Fruit fly (Drosophila melanogaster): Measurements from ENCODE around the gene lcs.

lcs gene

DNA sequence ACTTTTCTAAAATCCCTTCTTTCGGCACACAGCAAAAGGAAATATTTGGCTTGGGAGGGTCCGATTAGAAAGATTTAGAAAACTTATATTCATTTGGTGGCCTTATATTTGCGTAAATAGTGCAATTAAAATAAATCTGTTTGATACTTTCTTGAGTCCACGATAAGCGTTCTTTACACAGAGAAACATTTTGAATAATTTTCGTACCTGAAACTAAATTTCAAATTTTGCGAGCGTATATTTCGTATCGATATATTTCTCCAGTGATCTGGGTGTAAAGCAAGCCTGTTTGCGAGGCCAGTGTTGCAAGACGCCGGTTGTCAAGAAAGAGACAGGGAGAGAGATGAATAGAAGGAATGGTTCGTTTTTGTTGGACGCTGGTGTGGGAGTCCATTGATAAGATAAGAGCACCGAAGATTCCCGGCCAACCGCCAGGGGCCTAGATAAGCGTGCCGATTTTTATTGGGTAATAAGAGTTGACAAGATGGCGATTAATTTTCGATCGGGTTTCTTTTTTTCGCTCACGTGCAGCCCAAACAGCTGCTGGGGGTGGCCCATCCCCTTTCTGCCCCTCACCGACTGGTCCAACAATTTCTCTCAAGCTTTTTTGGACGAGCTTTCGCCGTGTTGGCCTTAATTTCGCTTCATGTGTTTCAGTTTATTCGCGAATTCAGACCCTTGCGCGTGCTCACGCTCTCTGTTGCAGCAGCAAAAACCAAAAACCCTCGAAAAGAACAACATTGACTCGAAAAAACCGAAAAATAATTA is 23.3 kb downstream of the lcs start, which contains the start of gene slgA (continued):
- TF ChIP-seq CG3281 (GFP tag; optimal IDR thresholded peaks at IDR 0.05) (peak; percentile 35), ERR (GFP tag; optimal IDR thresholded peaks at IDR 0.05) (peak; percentile 28), bcd (GFP tag; optimal IDR thresholded peaks at IDR 0.05) (peak; percentile 29), eve (GFP tag; optimal IDR thresholded peaks at IDR 0.05) (peak in 1 of 2 experiments; percentile 54), ab (GFP tag; optimal IDR thresholded peaks at IDR 0.05) (no peak), ems (GFP tag; optimal IDR thresholded peaks at IDR 0.05) (no peak), scrt (GFP tag; optimal IDR thresholded peaks at IDR 0.05) (no peak), zf30C (GFP tag; optimal IDR thresholded peaks at IDR 0.05) (no peak), ap (GFP tag; IDR thresholded peaks at IDR 0.05) (no peak), grau (tag; optimal IDR thresholded peaks at IDR 0.05) (peak; percentile 29), mam (GFP tag; optimal IDR thresholded peaks at IDR 0.05) (peak; percentile 69), CG7839 (tag; optimal IDR thresholded peaks at IDR 0.05) (no peak), CG11398 (GFP tag; optimal IDR thresholded peaks at IDR 0.05) (no peak), so (GFP tag; IDR thresholded peaks at IDR 0.05) (peak; percentile 14; the same call in 1 of the 3 replicates), CG11695 (GFP tag; IDR thresholded peaks at IDR 0.05) (no peak), sens (GFP tag) (peak; percentile 82), CkIIα-i1 (GFP tag; IDR thresholded peaks at IDR 0.05) (no peak), CG11085 (GFP tag; IDR thresholded peaks at IDR 0.05) (no peak), CG14860 (GFP tag; IDR thresholded peaks at IDR 0.05; ENCODE audit: partially characterized antibody) (peak; percentile 50; the same call in 1 of the 3 replicates), toy (GFP tag; IDR thresholded peaks at IDR 0.05) (no peak), Pdp1 (GFP tag; optimal IDR thresholded peaks at IDR 0.05) (peak in 1 of 2 experiments; percentile 30), tll (GFP tag; optimal IDR thresholded peaks at IDR 0.05) (no peak), NC2α (GFP tag; optimal IDR thresholded peaks at IDR 0.05) (no peak), lab (GFP tag; optimal IDR thresholded peaks at IDR 0.05) (peak; percentile 49), Poxn (GFP tag; IDR thresholded peaks at IDR 0.05) (no peak), Hr51 (GFP tag; optimal IDR thresholded peaks at IDR 0.05) (peak in 1 of 2 experiments; percentile 64), ara (GFP tag; IDR thresholded peaks at IDR 0.05) (no peak), Ravus (GFP tag; IDR thresholded peaks at IDR 0.05) (no peak), CG18011 (GFP tag; optimal IDR thresholded peaks at IDR 0.05) (no peak), H15 (GFP tag; IDR thresholded peaks at IDR 0.05) (no peak), CG32767 (GFP tag; IDR thresholded peaks at IDR 0.05) (no peak), onecut (GFP tag; IDR thresholded peaks at IDR 0.05) (peak; percentile 20; the same call in 1 of the 2 replicates), pros (GFP tag; optimal IDR thresholded peaks at IDR 0.05) (no peak), CG6683 (GFP tag; optimal IDR thresholded peaks at IDR 0.05) (no peak), Bdp1 (GFP tag; optimal IDR thresholded peaks at IDR 0.05) (no peak), CG8478 (optimal IDR thresholded peaks at IDR 0.05) (no peak), CG15269 (tag; optimal IDR thresholded peaks at IDR 0.05) (no peak), dysf (GFP tag; IDR thresholded peaks at IDR 0.05) (no peak), chm (GFP tag; IDR thresholded peaks at IDR 0.05) (no peak), Camta (GFP tag; optimal IDR thresholded peaks at IDR 0.05) (peak; percentile 24), CG6791 (GFP tag; IDR thresholded peaks at IDR 0.05; ENCODE audit: partially characterized antibody) (peak; percentile 78), Ssrp (tag; optimal IDR thresholded peaks at IDR 0.05) (no peak), otp (GFP tag; IDR thresholded peaks at IDR 0.05) (no peak; the same call in 2 of the 3 replicates), lbe (GFP tag; optimal IDR thresholded peaks at IDR 0.05) (no peak), kni (GFP tag; optimal IDR thresholded peaks at IDR 0.05) (no peak), Dp (GFP tag; optimal IDR thresholded peaks at IDR 0.05) (peak; percentile 80), Eip74EF (GFP tag; optimal IDR thresholded peaks at IDR 0.05) (no peak), Scr (GFP tag; IDR thresholded peaks at IDR 0.05; ENCODE audit: partially characterized antibody) (peak; percentile 72; the same call in 1 of the 2 replicates), CG43689 (GFP tag; IDR thresholded peaks at IDR 0.05) (no peak)
